Fruit fly (Drosophila melanogaster) whole organism, prepupa: Measurements from ENCODE around the gene CG15767.

Experiments used
- CG10631 ChIP-seq: fragments of 200-800 bp; sonication (Bioruptor generic); optimal IDR thresholded peaks from 2 replicates; lab custom pipeline; 2016; ENCODE audit warnings: missing biosample characterization, missing genetic modification characterization
- CG11294 ChIP-seq: fragments of 200-800 bp; sonication (Bioruptor generic); IDR thresholded peaks from 2 replicates; pipeline ENCODE4 v1.3.6; 2022; ENCODE audit warnings: missing biosample characterization, missing genetic modification characterization
- CG3032 ChIP-seq: fragments of 200-800 bp; optimal IDR thresholded peaks from 2 replicates; lab custom pipeline; 2019; ENCODE audit warnings: missing biosample characterization, mild to moderate bottlenecking, missing genetic modification characterization, moderate library complexity
- CG34406 ChIP-seq: fragments of 200-800 bp; sonication (Bioruptor generic); optimal IDR thresholded peaks from 3 replicates; lab custom pipeline; 2016; ENCODE audit warnings: missing biosample characterization, missing genetic modification characterization
- CG4318 ChIP-seq: fragments of 200-800 bp; sonication (Bioruptor generic); optimal IDR thresholded peaks from 3 replicates; lab custom pipeline; 2017; ENCODE audit warnings: missing biosample characterization, mild to moderate bottlenecking, missing genetic modification characterization
- CG6854 ChIP-seq: fragments of 200-800 bp; sonication (Bioruptor generic); optimal IDR thresholded peaks from 2 replicates; lab custom pipeline; 2017; ENCODE audit warnings: missing biosample characterization, mild to moderate bottlenecking, missing genetic modification characterization
- Eip78C ChIP-seq: fragments of 200-800 bp; sonication (Bioruptor generic); peaks from one replicate; lab custom pipeline; 2016; ENCODE audit warnings: missing biosample characterization, missing genetic modification characterization
- Hr39 ChIP-seq: fragments of 200-800 bp; sonication (Bioruptor generic); optimal IDR thresholded peaks from 2 replicates; lab custom pipeline; 2016; ENCODE audit warnings: missing biosample characterization, missing genetic modification characterization
- Lpt ChIP-seq: fragments of 200-800 bp; sonication (Bioruptor generic); optimal IDR thresholded peaks from 3 replicates; lab custom pipeline; 2016; ENCODE audit warnings: missing biosample characterization, missing genetic modification characterization
- Sox102F ChIP-seq: fragments of 200-800 bp; sonication (Bioruptor generic); optimal IDR thresholded peaks from 2 replicates; lab custom pipeline; 2016; ENCODE audit warnings: missing biosample characterization, mild to moderate bottlenecking, missing genetic modification characterization
- dac ChIP-seq: fragments of 200-800 bp; sonication (Bioruptor generic); optimal IDR thresholded peaks from 2 replicates; lab custom pipeline; 2017; ENCODE audit warnings: missing biosample characterization, mild to moderate bottlenecking, missing genetic modification characterization
- topi ChIP-seq: fragments of 200-800 bp; sonication (Bioruptor generic); optimal IDR thresholded peaks from 3 replicates; lab custom pipeline; 2016; ENCODE audit warnings: missing biosample characterization, missing genetic modification characterization

dm6 chrX:5746864-5747861 is 42.1 kb upstream of the CG15767 start, which contains the start of the genes IntS6 and Rtel1:
- peak; percentile 76 for TF ChIP-seq Lpt
- TF ChIP-seq CG4318 (GFP tag; lab: Kevin White, UChicago), result peak; percentile 81
- peak; percentile 64 for TF ChIP-seq CG6854 (GFP tag; lab: Kevin White, UChicago)
- peak; percentile 93 for TF ChIP-seq topi (GFP tag; lab: Kevin White, UChicago)
- TF ChIP-seq CG34406, result peak; percentile 87
- peak; percentile 88 for TF ChIP-seq CG3032 (tag; lab: Kevin White, UChicago)
- peak; percentile 92 for TF ChIP-seq Sox102F (GFP tag; lab: Kevin White, UChicago)
- peak; percentile 97 for TF ChIP-seq Hr39 (GFP tag; lab: Kevin White, UChicago)
- TF ChIP-seq dac (GFP tag; lab: Kevin White, UChicago), result peak; percentile 79
- TF ChIP-seq CG11294 (GFP tag; lab: Robert Waterston, UW), result peak; percentile 83
- peak; percentile 96 for TF ChIP-seq Eip78C
- peak; percentile 91 for TF ChIP-seq CG10631
